Worm (Caenorhabditis elegans): ENCODE data around the gene Y81B9A.3.

Y81B9A.3 gene

DNA sequence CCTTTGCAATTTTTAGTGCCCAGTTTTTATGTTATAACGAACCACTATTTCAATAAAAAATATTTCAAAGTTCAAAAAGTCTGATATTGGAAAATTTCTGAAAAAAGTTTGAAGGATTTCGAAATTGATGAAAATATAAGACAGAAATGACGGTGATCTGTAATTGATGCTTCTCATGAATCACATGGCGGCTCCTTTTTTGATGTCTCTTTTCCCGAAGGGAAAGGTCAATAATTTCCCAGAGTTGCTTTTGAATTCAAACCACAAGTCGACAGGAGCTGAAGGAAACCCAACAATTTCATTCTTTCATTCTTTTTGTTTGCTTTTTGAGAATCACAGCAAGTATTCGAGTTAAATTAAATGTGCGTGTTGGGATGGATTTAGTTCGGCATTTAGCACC lies 10.0 kb upstream of the Y81B9A.3 start, which contains the start of gene B0563.18:
Gene B0563.18, plus strand, starts transcription at position 301 of the 400 bp plus-strand sequence.
- TF ChIP-seq ceh-28 (tag; optimal IDR thresholded peaks at IDR 0.05) (no peak), unc-62 (GFP tag; optimal IDR thresholded peaks at IDR 0.05 in 1 of 2) (no peak), unc-62 (tag; optimal IDR thresholded peaks at IDR 0.05) (no peak), mxl-3 (GFP tag; optimal IDR thresholded peaks at IDR 0.05) (no peak), madf-9 (GFP tag; conservative IDR thresholded peaks at IDR 0.05) (no peak), nhr-77 (tag; optimal IDR thresholded peaks at IDR 0.05) (no peak), dpl-1 (GFP tag; optimal IDR thresholded peaks at IDR 0.05) (no peak), set-16 (GFP tag; IDR thresholded peaks at IDR 0.05) (no peak), aha-1 (tag) (no peak), dve-1 (tag; optimal IDR thresholded peaks at IDR 0.05; ENCODE audit: insufficient read depth) (no peak), Y5F2A.4 (GFP tag; optimal IDR thresholded peaks at IDR 0.05) (no peak), zag-1 (tag; optimal IDR thresholded peaks at IDR 0.05) (no peak), daf-12 (tag; optimal IDR thresholded peaks at IDR 0.05) (no peak), duxl-1 (tag; optimal IDR thresholded peaks at IDR 0.05; ENCODE audit: poor library complexity) (no peak), saeg-2 (GFP tag; IDR thresholded peaks at IDR 0.05) (no peak), lin-15B (tag; optimal IDR thresholded peaks at IDR 0.05) (no peak), F26F4.8 (GFP tag; conservative IDR thresholded peaks at IDR 0.05) (no peak), unc-130 (GFP tag; optimal IDR thresholded peaks at IDR 0.05) (no peak)

ce11 chrX:9172733-9173132 lies 9.5 kb upstream of the Y81B9A.3 start:
- TF ChIP-seq lin-13 (GFP tag; optimal IDR thresholded peaks at IDR 0.05), result no peak
- peak in 1 of 2 experiments; percentile 94 for TF ChIP-seq unc-62 (GFP tag; optimal IDR thresholded peaks at IDR 0.05 in 1 of 2)
- no peak for TF ChIP-seq unc-62 (tag; optimal IDR thresholded peaks at IDR 0.05)
- no peak for TF ChIP-seq cey-2 (tag; optimal IDR thresholded peaks at IDR 0.05; ENCODE audit: borderline replicate concordance, insufficient read depth)

- no peak for TF ChIP-seq ces-1 (GFP tag; optimal IDR thresholded peaks at IDR 0.05)
- no peak for TF ChIP-seq spr-1 (tag; optimal IDR thresholded peaks at IDR 0.05)
Measured at ce11 chrX:9174409-9174808, 7.8 kb upstream of the Y81B9A.3 start, which contains the start of gene B0563.8. Gene B0563.8 (minus strand): TSS chrX:9174509.

- TF ChIP-seq nhr-102 (tag; optimal IDR thresholded peaks at IDR 0.05), result no peak
- no peak for TF ChIP-seq fkh-10 (GFP tag; optimal IDR thresholded peaks at IDR 0.05)
- no peak for TF ChIP-seq ZK337.2 (GFP tag; IDR thresholded peaks at IDR 0.05)
- TF ChIP-seq attf-4 (tag; optimal IDR thresholded peaks at IDR 0.05), result no peak
- no peak for TF ChIP-seq snpc-4 (tag; optimal IDR thresholded peaks at IDR 0.05)
- TF ChIP-seq daf-12 (tag; optimal IDR thresholded peaks at IDR 0.05), result no peak
- TF ChIP-seq rbr-2 (tag; optimal IDR thresholded peaks at IDR 0.05), result no peak
- no peak for TF ChIP-seq R02D3.7 (tag; optimal IDR thresholded peaks at IDR 0.05)
- TF ChIP-seq ama-1 (optimal IDR thresholded peaks at IDR 0.05), result no peak
- TF ChIP-seq zip-2 (tag; optimal IDR thresholded peaks at IDR 0.05), result no peak
- no peak for TF ChIP-seq nhr-6 (tag; optimal IDR thresholded peaks at IDR 0.05)
- no peak for TF ChIP-seq dmd-8 (GFP tag; IDR thresholded peaks at IDR 0.05)
Measured at ce11 chrX:9180823-9181222, 1.4 kb upstream of the Y81B9A.3 start, which contains the start of gene Y81B9A.4. Gene Y81B9A.4 (minus strand): TSS chrX:9180923.

- TF ChIP-seq Y105C5A.15 (GFP tag; IDR thresholded peaks at IDR 0.05) (no peak), T20F7.1 (GFP tag; optimal IDR thresholded peaks at IDR 0.05) (no peak), lim-7 (GFP tag; IDR thresholded peaks at IDR 0.05) (no peak), unc-39 (tag; optimal IDR thresholded peaks at IDR 0.05) (no peak), nhr-76 (tag; optimal IDR thresholded peaks at IDR 0.05) (no peak), tra-1 (GFP tag; IDR thresholded peaks at IDR 0.05) (no peak), fos-1 (tag; optimal IDR thresholded peaks at IDR 0.05) (no peak), F37D6.2 (tag; optimal IDR thresholded peaks at IDR 0.05) (no peak), zag-1 (tag; optimal IDR thresholded peaks at IDR 0.05) (no peak), arid-1 (GFP tag; conservative IDR thresholded peaks at IDR 0.05) (no peak), nhr-77 (tag; optimal IDR thresholded peaks at IDR 0.05) (no peak), F44E2.7 (GFP tag; IDR thresholded peaks at IDR 0.05) (no peak), set-16 (GFP tag; IDR thresholded peaks at IDR 0.05) (no peak), skn-1 (tag; optimal IDR thresholded peaks at IDR 0.05) (no peak), daf-8 (GFP tag; IDR thresholded peaks at IDR 0.05) (no peak), nhr-10 (tag; optimal IDR thresholded peaks at IDR 0.05) (no peak), zfp-2 (tag; optimal IDR thresholded peaks at IDR 0.05) (no peak), lin-1 (GFP tag; IDR thresholded peaks at IDR 0.05) (no peak)
Measured at ce11 chrX:9183836-9184235, 1.6 kb downstream of the Y81B9A.3 start, which contains the start of gene Y81B9A.2. Gene Y81B9A.2 (plus strand): TSS chrX:9184136.
